Worm (Caenorhabditis elegans) whole organism, L4 larva: ENCODE results near the gene nova-1.

Experiments
- D1046.2 ChIP-seq: fragments of 200-800 bp; sonication (Bioruptor generic); IDR thresholded peaks from 2 replicates; pipeline ENCODE4 v1.3.6; 2022; ENCODE audit warnings: missing genetic modification characterization, missing compliant biosample characterization
- F10B5.3 ChIP-seq: sonication (generic microtip); optimal IDR thresholded peaks from 2 replicates; lab custom pipeline; 2016; ENCODE audit warnings: mild to moderate bottlenecking, missing genetic modification characterization, missing compliant biosample characterization
- F44E2.7 ChIP-seq: fragments of 200-800 bp; sonication (Bioruptor generic); IDR thresholded peaks from 2 replicates; pipeline ENCODE4 v2.1.2; 2022; ENCODE audit warnings: missing genetic modification characterization, missing compliant biosample characterization
- T26A8.4 ChIP-seq: fragments of 200-800 bp; sonication (Bioruptor generic); IDR thresholded peaks from 2 replicates; pipeline ENCODE4 v1.3.6; 2022; ENCODE audit warnings: missing genetic modification characterization, missing compliant biosample characterization
- Y5F2A.4 ChIP-seq: fragments of 200-800 bp; sonication (Bioruptor generic); optimal IDR thresholded peaks from 2 replicates; lab custom pipeline; 2018; ENCODE audit warnings: mild to moderate bottlenecking, missing genetic modification characterization, missing compliant biosample characterization
- ZK337.2 ChIP-seq: fragments of 200-800 bp; sonication (Bioruptor generic); IDR thresholded peaks from 2 replicates; pipeline ENCODE4 v1.3.6; 2022; ENCODE audit warnings: missing genetic modification reagents, missing genetic modification characterization, missing compliant biosample characterization
- aha-1 ChIP-seq: fragments of 150-350 bp; peaks from one replicate; lab custom pipeline; 2014; ENCODE audit warnings: missing biosample characterization, missing genetic modification characterization
- arid-1 ChIP-seq: fragments of 200-800 bp; sonication (Bioruptor generic); conservative IDR thresholded peaks from 2 replicates; pipeline ENCODE4 v1.3.6; 2022; ENCODE audit warnings: missing genetic modification reagents, missing genetic modification characterization, missing compliant biosample characterization
- ceh-20 ChIP-seq: fragments of 200-800 bp; sonication (Bioruptor generic); IDR thresholded peaks from 2 replicates; pipeline ENCODE4 v1.3.6; 2022; ENCODE audit warnings: missing genetic modification reagents, missing genetic modification characterization, missing compliant biosample characterization
- ceh-28 ChIP-seq: fragments of 150-350 bp; optimal IDR thresholded peaks from 2 replicates; lab custom pipeline; 2014; ENCODE audit warnings: missing biosample characterization, missing genetic modification reagents, missing genetic modification characterization
- ceh-32 ChIP-seq: sonication (generic microtip); optimal IDR thresholded peaks from 2 replicates; lab custom pipeline; 2016; ENCODE audit warnings: mild to moderate bottlenecking, missing genetic modification characterization, missing compliant biosample characterization; ENCODE audit not compliant: poor library complexity
- ceh-62 ChIP-seq: sonication (generic microtip); optimal IDR thresholded peaks from 2 replicates; lab custom pipeline; 2017; ENCODE audit warnings: missing biosample characterization, missing genetic modification characterization
- ceh-82 ChIP-seq: sonication (generic microtip); optimal IDR thresholded peaks from 2 replicates; lab custom pipeline; 2017; ENCODE audit warnings: missing biosample characterization, missing genetic modification characterization
- cey-2 ChIP-seq: sonication (generic microtip); optimal IDR thresholded peaks from 3 replicates; lab custom pipeline; 2017; ENCODE audit warnings: missing genetic modification characterization, mild to moderate bottlenecking, missing compliant biosample characterization, antibody characterized with exemption, borderline replicate concordance; ENCODE audit not compliant: insufficient read depth
- daf-16 ChIP-seq, 3 experiments: sonication (generic microtip); optimal IDR thresholded peaks; 2 replicates each; lab custom pipeline; 2016 to 2017; ENCODE audit warnings: missing genetic modification characterization in 3 of 3, missing genetic modification reagents in 3 of 3, mild to moderate bottlenecking in 2 of 3, missing compliant biosample characterization in 2 of 3, missing biosample characterization in 1 of 3, moderate library complexity in 1 of 3
- dpl-1 ChIP-seq: fragments of 150-350 bp; optimal IDR thresholded peaks from 2 replicates; lab custom pipeline; 2014; ENCODE audit warnings: missing biosample characterization, missing genetic modification reagents, missing genetic modification characterization
- dve-1 ChIP-seq: sonication (generic microtip); optimal IDR thresholded peaks from 2 replicates; lab custom pipeline; 2017; ENCODE audit warnings: antibody characterized with exemption, mild to moderate bottlenecking, missing genetic modification characterization, missing compliant biosample characterization; ENCODE audit not compliant: insufficient read depth
- hif-1 ChIP-seq, 2 experiments: sonication (generic microtip); optimal IDR thresholded peaks; 2 replicates each; lab custom pipeline; 2016 to 2017; ENCODE audit warnings: missing compliant biosample characterization in 2 of 2, missing genetic modification characterization in 2 of 2, missing genetic modification reagents in 2 of 2, missing genotype in 2 of 2, mild to moderate bottlenecking in 1 of 2
- hlh-30 ChIP-seq: sonication (generic microtip); optimal IDR thresholded peaks from 2 replicates; lab custom pipeline; 2017; ENCODE audit warnings: antibody characterized with exemption, mild to moderate bottlenecking, missing genetic modification characterization, missing compliant biosample characterization; ENCODE audit not compliant: insufficient read depth
- hmg-1.1 ChIP-seq: fragments of 200-800 bp; sonication (Bioruptor generic); IDR thresholded peaks from 2 replicates; pipeline ENCODE4 v1.3.6; 2022; ENCODE audit warnings: missing genetic modification reagents, missing genetic modification characterization, missing compliant biosample characterization
- lin-15B ChIP-seq: fragments of 150-350 bp; sonication (generic microtip); optimal IDR thresholded peaks from 3 replicates; lab custom pipeline; 2014; ENCODE audit warnings: missing biosample characterization, missing genetic modification characterization
- lin-38 ChIP-seq: fragments of 200-800 bp; sonication (Bioruptor generic); IDR thresholded peaks from 2 replicates; pipeline ENCODE4 v1.3.6; 2022; ENCODE audit warnings: missing genetic modification reagents, missing genetic modification characterization, missing compliant biosample characterization
- lin-39 ChIP-seq: fragments of 150-350 bp; optimal IDR thresholded peaks from 2 replicates; lab custom pipeline; 2014; ENCODE audit warnings: missing biosample characterization, missing genetic modification reagents, missing genetic modification characterization
- lsy-2 ChIP-seq, 2 experiments: fragments of 150-350 bp in 1 of 2; sonication (generic microtip) in 1 of 2; optimal IDR thresholded peaks; 2 replicates each; lab custom pipeline; 2014 to 2017; ENCODE audit warnings: missing biosample characterization in 2 of 2, missing genetic modification characterization in 2 of 2
- mep-1 ChIP-seq: fragments of 150-350 bp; sonication (generic microtip); optimal IDR thresholded peaks from 3 replicates; lab custom pipeline; 2014; ENCODE audit warnings: missing biosample characterization, missing genetic modification characterization
- nhr-10 ChIP-seq: fragments of 150-350 bp; optimal IDR thresholded peaks from 2 replicates; lab custom pipeline; 2014; ENCODE audit warnings: missing biosample characterization, missing genetic modification characterization
- nhr-28 ChIP-seq: fragments of 150-350 bp; optimal IDR thresholded peaks from 2 replicates; lab custom pipeline; 2014; ENCODE audit warnings: missing biosample characterization, missing genetic modification characterization
- nhr-41 ChIP-seq: fragments of 200-800 bp; sonication (Bioruptor generic); IDR thresholded peaks from 2 replicates; pipeline ENCODE4 v1.3.6; 2022; ENCODE audit warnings: missing genetic modification reagents, missing genetic modification characterization, missing compliant biosample characterization
- nhr-42 ChIP-seq: fragments of 200-800 bp; sonication (Bioruptor generic); IDR thresholded peaks from 2 replicates; pipeline ENCODE4 v1.3.6; 2022; ENCODE audit warnings: missing genetic modification characterization, missing compliant biosample characterization
- nhr-48 ChIP-seq: sonication (generic microtip); optimal IDR thresholded peaks from 2 replicates; lab custom pipeline; 2016; ENCODE audit warnings: mild to moderate bottlenecking, missing genetic modification characterization, missing compliant biosample characterization
- nhr-6 ChIP-seq: fragments of 150-350 bp; optimal IDR thresholded peaks from 2 replicates; lab custom pipeline; 2014; ENCODE audit warnings: missing biosample characterization, missing genetic modification characterization
- nhr-77 ChIP-seq: fragments of 150-350 bp; optimal IDR thresholded peaks from 2 replicates; lab custom pipeline; 2014; ENCODE audit warnings: missing biosample characterization, missing genetic modification characterization
- saeg-2 ChIP-seq: fragments of 200-800 bp; sonication (Bioruptor generic); IDR thresholded peaks from 2 replicates; pipeline ENCODE4 v1.3.6; 2022; ENCODE audit warnings: missing genetic modification reagents, missing genetic modification characterization, missing compliant biosample characterization
- snpc-1.2 ChIP-seq: fragments of 200-800 bp; sonication (Bioruptor generic); IDR thresholded peaks from 2 replicates; pipeline ENCODE4 v1.3.6; 2022; ENCODE audit warnings: missing genetic modification reagents, missing genetic modification characterization, missing compliant biosample characterization
- spr-1 ChIP-seq: sonication (generic microtip); optimal IDR thresholded peaks from 2 replicates; lab custom pipeline; 2016; ENCODE audit warnings: mild to moderate bottlenecking, missing genetic modification characterization, missing compliant biosample characterization
- tra-1 ChIP-seq: fragments of 200-800 bp; sonication (Bioruptor generic); IDR thresholded peaks from 2 replicates; pipeline ENCODE4 v1.3.6; 2022; ENCODE audit warnings: missing genetic modification reagents, missing genetic modification characterization, missing compliant biosample characterization
- unc-130 ChIP-seq: sonication (generic microtip); optimal IDR thresholded peaks from 2 replicates; lab custom pipeline; 2016; ENCODE audit warnings: missing genetic modification reagents, missing genetic modification characterization, missing compliant biosample characterization
- unc-62 ChIP-seq, 3 experiments: fragments of 150-350 bp in 1 of 3; sonication (generic microtip); optimal IDR thresholded peaks in 2 of 3; peaks in 1 of 3; 1 replicate in 1 of 3; 2 replicates in 2 of 3; lab custom pipeline; 2014 to 2017; ENCODE audit warnings: missing biosample characterization in 3 of 3, missing genetic modification characterization in 3 of 3, missing genetic modification reagents in 3 of 3, missing genotype in 1 of 3
- zag-1 ChIP-seq: fragments of 150-350 bp; optimal IDR thresholded peaks from 2 replicates; lab custom pipeline; 2014; ENCODE audit warnings: missing biosample characterization, missing genetic modification characterization
- zfp-3 ChIP-seq: fragments of 200-800 bp; sonication (Bioruptor generic); conservative IDR thresholded peaks from 2 replicates; pipeline ENCODE4 v1.3.6; 2022; ENCODE audit warnings: missing genetic modification reagents, missing genetic modification characterization, missing compliant biosample characterization
- zip-2 ChIP-seq: fragments of 150-350 bp; optimal IDR thresholded peaks from 2 replicates; lab custom pipeline; 2014; ENCODE audit warnings: missing biosample characterization, missing genetic modification characterization

The nova-1 gene

DNA sequence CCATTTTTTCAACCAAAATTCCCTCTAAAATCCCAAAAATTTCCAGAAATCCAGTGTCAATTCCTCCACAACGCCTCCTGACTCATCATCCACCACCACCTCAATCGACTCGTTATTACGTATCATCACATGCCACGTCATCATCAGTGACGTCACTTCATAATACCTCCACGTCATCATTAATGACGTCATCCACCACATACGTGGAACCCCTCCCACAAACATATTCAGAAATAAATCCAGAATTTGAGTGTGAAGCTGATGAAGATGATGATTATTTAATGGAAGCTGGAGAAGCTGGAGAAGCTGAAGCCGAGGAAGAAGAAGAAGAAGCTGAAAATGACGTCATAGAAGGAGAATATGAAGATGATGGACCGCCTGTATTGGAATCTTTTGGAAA is 12.2 kb upstream of the nova-1 start:
- no peak for TF ChIP-seq ZK337.2
- no peak for TF ChIP-seq ceh-62 (tag; lab: Kevin White, UChicago)
- TF ChIP-seq zag-1 (tag; lab: Kevin White, UChicago): no peak
- TF ChIP-seq snpc-1.2: no peak
- TF ChIP-seq zip-2 (tag; lab: Kevin White, UChicago): no peak
- no peak for TF ChIP-seq ceh-32 (tag; lab: Kevin White, UChicago)
- no peak for TF ChIP-seq nhr-6 (tag; lab: Kevin White, UChicago)
- TF ChIP-seq nhr-48 (tag; lab: Kevin White, UChicago): no peak
- TF ChIP-seq ceh-20 (GFP tag; lab: Robert Waterston, UW): no peak
- no peak for TF ChIP-seq daf-16 (GFP tag; optimal IDR thresholded peaks at IDR 0.05; lab: Kevin White, UChicago)
- TF ChIP-seq daf-16 (tag; optimal IDR thresholded peaks at IDR 0.05; lab: Kevin White, UChicago): no peak
- TF ChIP-seq T26A8.4 (GFP tag; lab: Robert Waterston, UW): no peak
- TF ChIP-seq ceh-28 (tag; lab: Kevin White, UChicago): no peak
- no peak for TF ChIP-seq cey-2
- no peak for TF ChIP-seq nhr-10 (tag; lab: Kevin White, UChicago)
- no peak for TF ChIP-seq lin-15B (tag; lab: Kevin White, UChicago)
- TF ChIP-seq ceh-82 (tag; lab: Kevin White, UChicago): no peak
- no peak for TF ChIP-seq unc-130 (GFP tag; lab: Kevin White, UChicago)
- no peak for TF ChIP-seq Y5F2A.4 (GFP tag; lab: Kevin White, UChicago)

DNA sequence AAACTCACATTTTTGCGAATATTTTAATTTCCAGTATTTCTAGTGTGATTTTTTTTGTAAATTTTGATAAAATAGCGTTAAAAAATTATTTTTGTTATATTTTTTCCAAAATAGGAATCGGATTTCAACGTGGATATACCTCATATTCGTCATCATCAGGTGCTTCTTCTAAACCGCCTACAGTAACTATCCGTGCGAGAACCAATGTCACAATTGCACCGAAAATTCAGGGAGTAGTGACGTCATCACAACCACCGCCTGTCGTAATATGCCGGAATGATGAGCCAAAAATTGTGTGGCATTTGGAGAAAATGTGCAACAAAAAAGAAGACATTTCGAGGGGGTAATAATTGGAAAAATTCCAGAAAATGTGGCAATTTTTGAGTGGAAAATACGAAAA is 9.5 kb upstream of the nova-1 start:
- no peak for TF ChIP-seq D1046.2
- no peak for TF ChIP-seq saeg-2
- peak; percentile 20 for TF ChIP-seq aha-1 (tag; lab: Kevin White, UChicago)

DNA sequence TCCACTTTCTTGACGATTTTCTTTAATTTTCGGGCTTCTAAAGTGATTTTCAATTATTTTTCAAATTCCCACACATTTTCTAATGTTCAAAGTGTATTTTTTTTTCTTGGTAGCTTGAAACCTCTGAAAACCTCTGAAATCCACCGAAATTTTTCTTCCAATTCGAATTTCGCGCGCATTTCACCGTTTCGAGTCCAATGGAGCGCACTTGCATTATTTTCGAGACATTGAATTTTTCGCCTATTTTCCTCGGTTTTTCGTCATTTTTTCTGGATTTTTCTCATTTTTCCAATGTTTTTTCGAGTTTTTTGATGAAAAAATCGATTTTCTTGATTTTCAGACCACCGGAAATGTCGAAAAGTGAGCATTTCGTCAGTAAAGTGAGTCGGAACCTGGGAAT is 5.0 kb upstream of the nova-1 start, which contains the start of gene slr-2:
slr-2 (plus strand) TSS at position 341 of the 400 bp plus-strand sequence.
- TF ChIP-seq ceh-62 (tag; lab: Kevin White, UChicago) (no peak), lin-38 (GFP tag; lab: Robert Waterston, UW) (peak; percentile 96), dpl-1 (GFP tag; lab: Kevin White, UChicago) (peak; percentile 95), hif-1 (tag; optimal IDR thresholded peaks at IDR 0.05; lab: Kevin White, UChicago) (no peak), nhr-28 (tag; lab: Kevin White, UChicago) (peak; percentile 44), spr-1 (tag; lab: Kevin White, UChicago) (no peak), tra-1 (GFP tag; lab: Robert Waterston, UW) (no peak), hlh-30 (tag; lab: Kevin White, UChicago) (peak; percentile 33), dve-1 (tag; lab: Kevin White, UChicago) (no peak), unc-62 (GFP tag; optimal IDR thresholded peaks at IDR 0.05 in 1 of 2; lab: Kevin White, UChicago) (peak in 1 of 2 experiments; percentile 1), unc-62 (tag; optimal IDR thresholded peaks at IDR 0.05; lab: Kevin White, UChicago) (no peak), zfp-3 (GFP tag; lab: Robert Waterston, UW) (no peak), hmg-1.1 (GFP tag; lab: Robert Waterston, UW) (peak; percentile 51; the same call in 1 of the 2 replicates), nhr-41 (GFP tag; lab: Robert Waterston, UW) (no peak), lsy-2 (tag; optimal IDR thresholded peaks at IDR 0.05; lab: Kevin White, UChicago) (peak in 1 of 2 experiments; percentile 53), T26A8.4 (GFP tag; lab: Robert Waterston, UW) (no peak), nhr-42 (GFP tag; lab: Robert Waterston, UW) (no peak), nhr-77 (tag; lab: Kevin White, UChicago) (no peak), D1046.2 (no peak), mep-1 (tag; lab: Kevin White, UChicago) (peak; percentile 45), lin-39 (tag; lab: Kevin White, UChicago) (no peak), F44E2.7 (GFP tag; lab: Robert Waterston, UW) (no peak), F10B5.3 (no peak), unc-130 (GFP tag; lab: Kevin White, UChicago) (no peak), arid-1 (GFP tag; lab: Robert Waterston, UW) (no peak), nhr-6 (tag; lab: Kevin White, UChicago) (no peak)
- TF ChIP-seq, all 104 proteins: peak for 8
